Worm (Caenorhabditis elegans) whole organism, mixed stage, embryonic: Measurements from ENCODE around the gene sym-3.

ENCODE experiments used
- mep-1 ChIP-seq: fragments of 150-350 bp; optimal IDR thresholded peaks from 2 replicates; lab custom pipeline; 2017; ENCODE audit warnings: missing biosample characterization, missing genetic modification reagents, missing genetic modification characterization, inconsistent platforms
- nhr-76 ChIP-seq: sonication (generic microtip); optimal IDR thresholded peaks from 2 replicates; lab custom pipeline; 2017; ENCODE audit warnings: missing biosample characterization, missing genetic modification characterization
- snpc-4 ChIP-seq: fragments of 150-350 bp; optimal IDR thresholded peaks from 2 replicates; lab custom pipeline; 2014; ENCODE audit warnings: missing biosample characterization, missing genetic modification characterization
- unc-62 ChIP-seq: fragments of 150-350 bp; optimal IDR thresholded peaks from 2 replicates; lab custom pipeline; 2014; ENCODE audit warnings: missing biosample characterization, missing genetic modification reagents, missing genetic modification characterization

DNA sequence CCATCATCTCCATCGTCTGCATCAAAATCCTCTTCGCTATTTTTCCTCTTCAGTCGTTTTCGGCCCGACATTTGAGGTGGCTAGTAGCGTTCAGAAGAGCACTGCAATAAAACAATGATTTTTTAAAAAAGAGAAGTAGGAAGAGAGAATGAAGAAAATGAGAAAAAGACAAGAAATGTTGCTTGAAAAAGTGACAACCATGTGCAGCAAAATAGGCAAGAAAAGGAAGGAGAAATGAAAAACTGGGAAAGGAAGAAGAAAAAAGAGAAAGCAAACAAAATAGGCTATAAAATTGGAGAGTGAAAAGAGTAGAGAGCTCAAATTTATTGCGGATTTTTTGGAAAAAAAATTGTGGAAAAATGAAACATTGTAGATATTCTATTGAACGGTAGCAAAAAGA lies 10.3 kb upstream of the sym-3 start, which contains the start of gene tag-294:
- TF ChIP-seq unc-62 (GFP tag; lab: Kevin White, UChicago) (no peak), mep-1 (tag; lab: Kevin White, UChicago) (no peak), nhr-76 (tag; lab: Kevin White, UChicago) (no peak), snpc-4 (no peak)
